Worm (Caenorhabditis elegans) whole organism, L1 larva: ENCODE data around the gene F11C7.6.
A peak's percentile ranks its signal among the peaks of the same experiment; 100 is the strongest.

Source experiments
- C16A3.4 ChIP-seq: fragments of 150-350 bp; optimal IDR thresholded peaks from 2 replicates; lab custom pipeline; 2014; ENCODE audit warnings: missing biosample characterization, missing genetic modification characterization
- C34B4.2 ChIP-seq: sonication (generic microtip); optimal IDR thresholded peaks from 2 replicates; lab custom pipeline; 2017; ENCODE audit warnings: mild to moderate bottlenecking, missing genetic modification characterization, missing compliant biosample characterization
- F16B12.6 ChIP-seq: fragments of 150-350 bp; optimal IDR thresholded peaks from 2 replicates; lab custom pipeline; 2014; ENCODE audit warnings: missing biosample characterization, missing genetic modification characterization
- alr-1 ChIP-seq: fragments of 200-800 bp; sonication (Bioruptor generic); optimal IDR thresholded peaks from 2 replicates; lab custom pipeline; 2018; ENCODE audit warnings: borderline replicate concordance, mild to moderate bottlenecking, missing genetic modification characterization, missing compliant biosample characterization
- aly-2 ChIP-seq: fragments of 150-350 bp; optimal IDR thresholded peaks from 2 replicates; lab custom pipeline; 2014; ENCODE audit warnings: missing biosample characterization, missing genetic modification characterization
- ama-1 ChIP-seq: fragments of 150-350 bp; optimal IDR thresholded peaks from 2 replicates; lab custom pipeline; 2014
- dpl-1 ChIP-seq, 3 experiments: fragments of 150-350 bp in 2 of 3; sonication (generic microtip) in 1 of 3; optimal IDR thresholded peaks; 2 replicates each; lab custom pipeline; 2014 to 2017; ENCODE audit warnings: missing biosample characterization in 3 of 3, missing genetic modification characterization in 3 of 3, missing genetic modification reagents in 3 of 3
- efl-3 ChIP-seq: fragments of 200-800 bp; sonication (Bioruptor generic); optimal IDR thresholded peaks from 2 replicates; lab custom pipeline; 2018; ENCODE audit warnings: mild to moderate bottlenecking, missing genetic modification characterization, missing compliant biosample characterization
- egl-13 ChIP-seq: sonication (generic microtip); optimal IDR thresholded peaks from 2 replicates; lab custom pipeline; 2016; ENCODE audit warnings: missing genotype, missing genetic modification reagents, missing genetic modification characterization, missing compliant biosample characterization
- egl-27 ChIP-seq, 2 experiments: fragments of 150-350 bp in 1 of 2; sonication (generic microtip); optimal IDR thresholded peaks; 3 replicates each; lab custom pipeline; 2017 to 2018; ENCODE audit warnings: missing biosample characterization in 2 of 2, missing genetic modification characterization in 2 of 2, missing genetic modification reagents in 2 of 2
- elt-3 ChIP-seq, 6 experiments: fragments of 150-350 bp in 1 of 6; sonication (generic microtip); optimal IDR thresholded peaks; 2 replicates each; lab custom pipeline; 2017 to 2018; ENCODE audit warnings: missing biosample characterization in 6 of 6, missing genetic modification characterization in 6 of 6, inconsistent platforms in 1 of 6
- ets-5 ChIP-seq: fragments of 200-800 bp; sonication (Bioruptor generic); IDR thresholded peaks from 2 replicates; pipeline ENCODE4 v1.3.6; 2022; ENCODE audit warnings: missing genetic modification characterization, missing compliant biosample characterization
- fkh-10 ChIP-seq: sonication (generic microtip); optimal IDR thresholded peaks from 2 replicates; lab custom pipeline; 2017; ENCODE audit warnings: missing biosample characterization, missing genetic modification reagents, missing genetic modification characterization
- fkh-8 ChIP-seq: sonication (generic microtip); optimal IDR thresholded peaks from 2 replicates; lab custom pipeline; 2016; ENCODE audit warnings: mild to moderate bottlenecking, missing genetic modification characterization, missing compliant biosample characterization
- hlh-4 ChIP-seq: sonication (generic microtip); optimal IDR thresholded peaks from 2 replicates; lab custom pipeline; 2016; ENCODE audit warnings: mild to moderate bottlenecking, missing genetic modification characterization, missing compliant biosample characterization
- irx-1 ChIP-seq: sonication (generic microtip); optimal IDR thresholded peaks from 2 replicates; lab custom pipeline; 2016; ENCODE audit warnings: missing genetic modification characterization, missing compliant biosample characterization
- lin-14 ChIP-seq: fragments of 200-800 bp; sonication (Bioruptor generic); optimal IDR thresholded peaks from 2 replicates; lab custom pipeline; 2018; ENCODE audit warnings: mild to moderate bottlenecking, missing genetic modification characterization, moderate library complexity, missing compliant biosample characterization
- lin-15B ChIP-seq: fragments of 150-350 bp; sonication (generic microtip); optimal IDR thresholded peaks from 3 replicates; lab custom pipeline; 2014; ENCODE audit warnings: missing biosample characterization, missing genetic modification characterization
- lin-35 ChIP-seq, 2 experiments: fragments of 150-350 bp; optimal IDR thresholded peaks; 2 replicates each; lab custom pipeline; 2014; ENCODE audit warnings: missing biosample characterization in 2 of 2, missing genetic modification characterization in 2 of 2, missing genetic modification reagents in 2 of 2
- lsy-2 ChIP-seq, 2 experiments: fragments of 150-350 bp; optimal IDR thresholded peaks; 2 replicates each; lab custom pipeline; 2014; ENCODE audit warnings: missing biosample characterization in 2 of 2, missing genetic modification characterization in 2 of 2
- mdl-1 ChIP-seq, 2 experiments: fragments of 150-350 bp; optimal IDR thresholded peaks; 2 replicates each; lab custom pipeline; 2014 to 2017; ENCODE audit warnings: missing biosample characterization in 2 of 2, missing genetic modification characterization in 2 of 2, inconsistent platforms in 1 of 2
- mef-2 ChIP-seq: fragments of 150-350 bp; optimal IDR thresholded peaks from 2 replicates; lab custom pipeline; 2014; ENCODE audit warnings: missing biosample characterization, missing genetic modification characterization
- mep-1 ChIP-seq: fragments of 150-350 bp; optimal IDR thresholded peaks from 2 replicates; lab custom pipeline; 2014; ENCODE audit warnings: missing biosample characterization, missing genetic modification characterization
- nhr-12 ChIP-seq: sonication (generic microtip); optimal IDR thresholded peaks from 2 replicates; lab custom pipeline; 2017; ENCODE audit warnings: missing biosample characterization, missing genetic modification characterization
- nhr-19 ChIP-seq: fragments of 200-800 bp; sonication (Bioruptor generic); conservative IDR thresholded peaks from 2 replicates; pipeline ENCODE4 v1.3.6; 2022; ENCODE audit warnings: missing genetic modification characterization, missing compliant biosample characterization
- nhr-47 ChIP-seq: sonication (generic microtip); optimal IDR thresholded peaks from 2 replicates; lab custom pipeline; 2016; ENCODE audit warnings: mild to moderate bottlenecking, missing genetic modification characterization, moderate library complexity, missing compliant biosample characterization
- nhr-71 ChIP-seq: sonication (generic microtip); optimal IDR thresholded peaks from 2 replicates; lab custom pipeline; 2016; ENCODE audit warnings: mild to moderate bottlenecking, missing genetic modification characterization, moderate library complexity, missing compliant biosample characterization
- nhr-76 ChIP-seq: sonication (generic microtip); optimal IDR thresholded peaks from 2 replicates; lab custom pipeline; 2017; ENCODE audit warnings: missing biosample characterization, missing genetic modification characterization
- nhr-77 ChIP-seq: fragments of 150-350 bp; optimal IDR thresholded peaks from 2 replicates; lab custom pipeline; 2014; ENCODE audit warnings: missing biosample characterization, missing genetic modification characterization
- nhr-84 ChIP-seq: sonication (generic microtip); optimal IDR thresholded peaks from 2 replicates; lab custom pipeline; 2017; ENCODE audit warnings: missing biosample characterization, missing genetic modification characterization
- nhr-85 ChIP-seq: sonication (generic microtip); peaks from one replicate; lab custom pipeline; 2016; ENCODE audit warnings: missing genetic modification characterization, inconsistent platforms, missing compliant biosample characterization
- pqm-1 ChIP-seq: sonication (generic microtip); optimal IDR thresholded peaks from 3 replicates; lab custom pipeline; 2017; ENCODE audit warnings: missing biosample characterization, missing genetic modification characterization
- skn-1 ChIP-seq: fragments of 150-350 bp; optimal IDR thresholded peaks from 2 replicates; lab custom pipeline; 2014; ENCODE audit warnings: missing biosample characterization, missing genetic modification characterization
- snpc-4 ChIP-seq: fragments of 150-350 bp; optimal IDR thresholded peaks from 2 replicates; lab custom pipeline; 2014; ENCODE audit warnings: missing biosample characterization, missing genetic modification characterization
- snu-23 ChIP-seq: sonication (generic microtip); optimal IDR thresholded peaks from 2 replicates; lab custom pipeline; 2016; ENCODE audit warnings: missing genetic modification characterization, missing compliant biosample characterization
- sup-37 ChIP-seq: fragments of 200-800 bp; sonication (Bioruptor generic); optimal IDR thresholded peaks from 2 replicates; lab custom pipeline; 2018; ENCODE audit warnings: mild to moderate bottlenecking, missing genetic modification characterization, missing compliant biosample characterization
- swsn-7 ChIP-seq: sonication (generic microtip); optimal IDR thresholded peaks from 2 replicates; lab custom pipeline; 2016; ENCODE audit warnings: missing genetic modification characterization, missing compliant biosample characterization
- tbx-2 ChIP-seq: sonication (generic microtip); optimal IDR thresholded peaks from 2 replicates; lab custom pipeline; 2016; ENCODE audit warnings: missing genetic modification characterization, missing compliant biosample characterization
- unc-30 ChIP-seq: sonication (generic microtip); optimal IDR thresholded peaks from 2 replicates; lab custom pipeline; 2017; ENCODE audit warnings: missing biosample characterization, missing genetic modification characterization
- xbp-1 ChIP-seq: sonication (generic microtip); optimal IDR thresholded peaks from 2 replicates; lab custom pipeline; 2016; ENCODE audit warnings: missing genetic modification characterization, missing compliant biosample characterization
- ztf-11 ChIP-seq, 2 experiments: sonication (generic microtip); optimal IDR thresholded peaks; 2 replicates each; lab custom pipeline; 2016 to 2017; ENCODE audit warnings: missing genetic modification characterization in 2 of 2, missing biosample characterization in 1 of 2, missing compliant biosample characterization in 1 of 2

Gene F11C7.6

ce11 chrX:17419813-17420584 lies 18.6 kb downstream of the F11C7.6 start (continued):
- no peak for TF ChIP-seq lin-15B (tag; lab: Kevin White, UChicago)
- TF ChIP-seq F16B12.6 (tag; lab: Kevin White, UChicago): no peak
- TF ChIP-seq irx-1 (tag; lab: Kevin White, UChicago): peak; percentile 27
- no peak for TF ChIP-seq egl-13 (tag; lab: Kevin White, UChicago)
- TF ChIP-seq elt-3 (tag; optimal IDR thresholded peaks at IDR 0.05; lab: Kevin White, UChicago): peak in 3 of 6 experiments; percentile 2 to 80 (median 70)
- TF ChIP-seq nhr-77 (tag; lab: Kevin White, UChicago): no peak
- TF ChIP-seq xbp-1 (tag; lab: Kevin White, UChicago): no peak
- no peak for TF ChIP-seq egl-27 (tag; optimal IDR thresholded peaks at IDR 0.05; lab: Kevin White, UChicago)
- peak in 1 of 2 experiments; percentile 71 for TF ChIP-seq lsy-2 (tag; optimal IDR thresholded peaks at IDR 0.05; lab: Kevin White, UChicago)
- peak; percentile 21 for TF ChIP-seq mep-1 (tag; lab: Kevin White, UChicago)
- TF ChIP-seq nhr-47 (tag; lab: Kevin White, UChicago): peak; percentile 28
- no peak for TF ChIP-seq dpl-1 (GFP tag; optimal IDR thresholded peaks at IDR 0.05; lab: Kevin White, UChicago)
- TF ChIP-seq tbx-2 (tag; lab: Kevin White, UChicago): peak; percentile 13
- TF ChIP-seq snu-23 (GFP tag; lab: Kevin White, UChicago): peak; percentile 54
- 0 out of 2 replicates have a peak, but pooled peaks have one; percentile 7 for TF ChIP-seq ets-5 (GFP tag; lab: Robert Waterston, UW)
- no peak for TF ChIP-seq C34B4.2 (tag; lab: Kevin White, UChicago)
- peak; percentile 91 for TF ChIP-seq nhr-85 (tag; lab: Kevin White, UChicago)
- peak in 1 of 2 experiments; percentile 42 for TF ChIP-seq mdl-1 (tag; optimal IDR thresholded peaks at IDR 0.05; lab: Kevin White, UChicago)
- no peak for TF ChIP-seq skn-1 (tag; lab: Kevin White, UChicago)
- peak; percentile 73 for TF ChIP-seq ama-1
- TF ChIP-seq lin-35 (GFP tag; optimal IDR thresholded peaks at IDR 0.05; lab: Kevin White, UChicago): peak in 1 of 2 experiments; percentile 47
- TF ChIP-seq nhr-19 (GFP tag; lab: Robert Waterston, UW): peak; percentile 37; the same call in 1 of the 2 replicates
- TF ChIP-seq nhr-71 (tag; lab: Kevin White, UChicago): peak; percentile 77
- no peak for TF ChIP-seq ztf-11 (tag; optimal IDR thresholded peaks at IDR 0.05; lab: Kevin White, UChicago)
- TF ChIP-seq nhr-84 (tag; lab: Kevin White, UChicago): no peak
- TF ChIP-seq alr-1 (tag; lab: Kevin White, UChicago): no peak
- TF ChIP-seq mef-2 (tag; lab: Kevin White, UChicago): no peak
- TF ChIP-seq unc-30 (tag; lab: Kevin White, UChicago): no peak
- TF ChIP-seq nhr-12: no peak
- TF ChIP-seq pqm-1 (tag; lab: Kevin White, UChicago): no peak
- TF ChIP-seq aly-2: peak; percentile 59
- TF ChIP-seq swsn-7 (tag; lab: Kevin White, UChicago): no peak
- TF ChIP-seq hlh-4: no peak
- no peak for TF ChIP-seq fkh-8 (tag; lab: Kevin White, UChicago)
- no peak for TF ChIP-seq fkh-10
- peak; percentile 10 for TF ChIP-seq C16A3.4 (tag; lab: Kevin White, UChicago)
- TF ChIP-seq snpc-4 (tag; lab: Kevin White, UChicago): no peak
- peak; percentile 45 for TF ChIP-seq lin-14 (GFP tag; lab: Kevin White, UChicago)
- TF ChIP-seq nhr-76 (tag; lab: Kevin White, UChicago): no peak
- TF ChIP-seq sup-37 (GFP tag; lab: Kevin White, UChicago): no peak
- no peak for TF ChIP-seq efl-3
